Fruit fly (Drosophila melanogaster) whole organism, embryonic: ENCODE data around the gene CG31871.

Source experiments
- Awh ChIP-seq: fragments of 200-800 bp; sonication (Bioruptor generic); IDR thresholded peaks from 2 replicates; pipeline ENCODE4, ENCODE4 v1.3.6; 2022; ENCODE audit warnings: missing biosample characterization, missing genetic modification characterization
- B-H1 ChIP-seq: fragments of 200-800 bp; sonication (Bioruptor generic); IDR thresholded peaks from 3 replicates; pipeline ENCODE4 v1.3.6; 2022; ENCODE audit warnings: missing biosample characterization, missing genetic modification characterization
- CG1024 ChIP-seq: fragments of 200-800 bp; sonication (Bioruptor generic); IDR thresholded peaks from 2 replicates; pipeline ENCODE4 v1.3.6; 2022; ENCODE audit warnings: missing biosample characterization, missing genetic modification characterization
- CG10654 ChIP-seq: fragments of 200-800 bp; sonication (Bioruptor generic); optimal IDR thresholded peaks from 2 replicates; lab custom pipeline; 2016; ENCODE audit warnings: missing biosample characterization, missing genetic modification characterization
- CG12769 ChIP-seq: fragments of 200-800 bp; sonication (Bioruptor generic); optimal IDR thresholded peaks from 2 replicates; lab custom pipeline; 2019; ENCODE audit warnings: missing biosample characterization, mild to moderate bottlenecking, missing genetic modification characterization, moderate library complexity
- CG12942 ChIP-seq: fragments of 200-800 bp; sonication (Bioruptor generic); optimal IDR thresholded peaks from 3 replicates; lab custom pipeline; 2016; ENCODE audit warnings: missing biosample characterization, missing genetic modification characterization
- CG13296 ChIP-seq: fragments of 200-800 bp; sonication (Bioruptor generic); optimal IDR thresholded peaks from 3 replicates; lab custom pipeline; 2018; ENCODE audit warnings: missing biosample characterization, mild to moderate bottlenecking, missing genetic modification characterization
- CG14710 ChIP-seq: fragments of 200-800 bp; sonication (Bioruptor generic); optimal IDR thresholded peaks from 3 replicates; lab custom pipeline; 2019; ENCODE audit warnings: missing biosample characterization, mild to moderate bottlenecking, missing genetic modification characterization, moderate library complexity
- CG17359 ChIP-seq: fragments of 200-800 bp; sonication (Bioruptor generic); optimal IDR thresholded peaks from 3 replicates; lab custom pipeline; 2018; ENCODE audit warnings: missing biosample characterization, mild to moderate bottlenecking, missing genetic modification characterization, moderate library complexity
- CG17829 ChIP-seq: fragments of 200-800 bp; optimal IDR thresholded peaks from 2 replicates; lab custom pipeline; 2019; ENCODE audit warnings: missing biosample characterization, mild to moderate bottlenecking, missing genetic modification characterization, moderate library complexity
- CG18011 ChIP-seq: fragments of 200-800 bp; sonication (Bioruptor generic); optimal IDR thresholded peaks from 2 replicates; lab custom pipeline; 2017; ENCODE audit warnings: missing biosample characterization, missing genetic modification characterization, mild to moderate bottlenecking, moderate library complexity, missing genotype
- CG2199 ChIP-seq: fragments of 200-800 bp; sonication (Bioruptor generic); IDR thresholded peaks from 3 replicates; pipeline ENCODE4 v1.3.6; 2022; ENCODE audit warnings: missing biosample characterization, missing genetic modification characterization
- CG2889 ChIP-seq: fragments of 200-800 bp; sonication (Bioruptor generic); IDR thresholded peaks from 3 replicates; pipeline ENCODE4 v1.3.6; 2022; ENCODE audit warnings: missing biosample characterization, missing genetic modification characterization
- CG32532 ChIP-seq: fragments of 200-800 bp; sonication (Bioruptor generic); IDR thresholded peaks from 2 replicates; pipeline ENCODE4 v1.3.6; 2022; ENCODE audit warnings: missing biosample characterization, missing genetic modification characterization
- CG32772 ChIP-seq: fragments of 200-800 bp; sonication (Bioruptor generic); IDR thresholded peaks from 2 replicates; pipeline ENCODE4 v1.3.6; 2022; ENCODE audit warnings: missing biosample characterization, missing genetic modification characterization
- CG4730 ChIP-seq: fragments of 200-800 bp; sonication (Bioruptor generic); IDR thresholded peaks from 2 replicates; pipeline ENCODE4 v1.3.6; 2022; ENCODE audit warnings: missing biosample characterization, missing genetic modification characterization
- CG6654 ChIP-seq: fragments of 200-800 bp; sonication (Bioruptor generic); optimal IDR thresholded peaks from 2 replicates; lab custom pipeline; 2017; ENCODE audit warnings: missing biosample characterization, mild to moderate bottlenecking, missing genetic modification characterization
- CG6765 ChIP-seq: fragments of 200-800 bp; sonication (Bioruptor generic); optimal IDR thresholded peaks from 3 replicates; lab custom pipeline; 2017; ENCODE audit warnings: missing biosample characterization, mild to moderate bottlenecking, missing genetic modification characterization
- CG7839 ChIP-seq: fragments of 200-800 bp; sonication (Bioruptor generic); optimal IDR thresholded peaks from 3 replicates; lab custom pipeline; 2018; ENCODE audit warnings: missing biosample characterization, mild to moderate bottlenecking, missing genetic modification characterization, moderate library complexity
- Dek ChIP-seq: fragments of 200-800 bp; sonication (Bioruptor generic); optimal IDR thresholded peaks from 3 replicates; lab custom pipeline; 2019; ENCODE audit warnings: missing biosample characterization, mild to moderate bottlenecking, missing genetic modification characterization, moderate library complexity
- HLH3B ChIP-seq: fragments of 200-800 bp; sonication (Bioruptor generic); IDR thresholded peaks from 2 replicates; pipeline ENCODE4 v1.3.6; 2022; ENCODE audit warnings: missing biosample characterization, missing genetic modification characterization
- HLHmδ ChIP-seq: fragments of 200-800 bp; sonication (Bioruptor generic); optimal IDR thresholded peaks from 2 replicates; lab custom pipeline; 2018; ENCODE audit warnings: missing biosample characterization, mild to moderate bottlenecking, missing genetic modification characterization, moderate library complexity
- Ravus ChIP-seq: fragments of 200-800 bp; sonication (Bioruptor generic); IDR thresholded peaks from 2 replicates; pipeline ENCODE4 v1.3.6; 2022; ENCODE audit warnings: missing biosample characterization, missing genetic modification characterization
- Rfx ChIP-seq: fragments of 200-800 bp; sonication (Bioruptor generic); IDR thresholded peaks from 2 replicates; pipeline ENCODE4 v1.3.6; 2022; ENCODE audit warnings: missing biosample characterization, missing genetic modification characterization
- Sox100B ChIP-seq: fragments of 200-800 bp; sonication (Bioruptor generic); optimal IDR thresholded peaks from 3 replicates; lab custom pipeline; 2018; ENCODE audit warnings: missing biosample characterization, mild to moderate bottlenecking, missing genetic modification characterization
- TFAM ChIP-seq: fragments of 200-800 bp; sonication (Bioruptor generic); optimal IDR thresholded peaks from 2 replicates; lab custom pipeline; 2017; ENCODE audit warnings: missing biosample characterization, missing genetic modification characterization, inconsistent platforms
- az2 ChIP-seq: fragments of 200-800 bp; sonication (Bioruptor generic); optimal IDR thresholded peaks from 3 replicates; lab custom pipeline; 2016; ENCODE audit warnings: missing biosample characterization, missing genetic modification characterization
- chif ChIP-seq, 2 experiments: fragments of 200-800 bp; sonication (Bioruptor generic); optimal IDR thresholded peaks; 3 replicates each; lab custom pipeline; 2016; ENCODE audit warnings: missing biosample characterization in 2 of 2, missing genetic modification characterization in 2 of 2
- dpn ChIP-seq, 2 experiments: fragments of 200-800 bp; sonication (Bioruptor generic); optimal IDR thresholded peaks; 3 replicates each; lab custom pipeline; 2016; ENCODE audit warnings: missing biosample characterization in 2 of 2, missing genetic modification characterization in 2 of 2
- eve ChIP-seq, 2 experiments: fragments of >200 bp; optimal IDR thresholded peaks; 2 replicates each; lab custom pipeline; 2017; ENCODE audit warnings: missing biosample characterization in 2 of 2, missing genetic modification characterization in 2 of 2
- gcm ChIP-seq: fragments of 200-800 bp; sonication (Bioruptor generic); optimal IDR thresholded peaks from 2 replicates; lab custom pipeline; 2019; ENCODE audit warnings: missing biosample characterization, mild to moderate bottlenecking, missing genetic modification characterization, moderate library complexity
- gem ChIP-seq: fragments of 200-800 bp; sonication (Bioruptor generic); optimal IDR thresholded peaks from 2 replicates; lab custom pipeline; 2019; ENCODE audit warnings: missing biosample characterization, mild to moderate bottlenecking, missing genetic modification characterization, moderate library complexity
- grau ChIP-seq: fragments of 200-800 bp; optimal IDR thresholded peaks from 3 replicates; lab custom pipeline; 2019; ENCODE audit warnings: missing biosample characterization, mild to moderate bottlenecking, missing genetic modification characterization, moderate library complexity
- gro ChIP-seq: fragments of 200-800 bp; sonication (Bioruptor generic); optimal IDR thresholded peaks from 2 replicates; lab custom pipeline; 2016; ENCODE audit warnings: missing biosample characterization, missing genetic modification characterization
- ham ChIP-seq: fragments of 200-800 bp; sonication (Bioruptor generic); IDR thresholded peaks from 2 replicates; pipeline ENCODE4 v1.3.6; 2022; ENCODE audit warnings: missing biosample characterization, missing genetic modification characterization
- inv ChIP-seq: fragments of 200-800 bp; sonication (Bioruptor generic); IDR thresholded peaks from 2 replicates; pipeline ENCODE4 v1.3.6; 2022; ENCODE audit warnings: missing biosample characterization, missing genetic modification characterization; ENCODE audit not compliant: partially characterized antibody
- jumu ChIP-seq: fragments of 200-800 bp; sonication (Bioruptor generic); optimal IDR thresholded peaks from 3 replicates; lab custom pipeline; 2016; ENCODE audit warnings: missing biosample characterization, missing genetic modification characterization
- klu ChIP-seq: fragments of 200-800 bp; sonication (Bioruptor generic); IDR thresholded peaks from 2 replicates; pipeline ENCODE4 v1.3.6; 2022; ENCODE audit warnings: missing biosample characterization, missing genetic modification characterization
- luna ChIP-seq: fragments of 200-800 bp; sonication (Bioruptor generic); optimal IDR thresholded peaks from 2 replicates; lab custom pipeline; 2016; ENCODE audit warnings: missing biosample characterization, missing genetic modification characterization
- nau ChIP-seq: fragments of 200-800 bp; sonication (Bioruptor generic); optimal IDR thresholded peaks from 3 replicates; lab custom pipeline; 2017; ENCODE audit warnings: missing biosample characterization, mild to moderate bottlenecking, missing genetic modification characterization, missing genetic modification reagents
- pan ChIP-seq, 4 experiments: fragments of >200 bp in 3 of 4; fragments of 200-800 bp in 1 of 4; sonication (Bioruptor generic) in 1 of 4; optimal IDR thresholded peaks in 3 of 4; IDR thresholded peaks in 1 of 4; 2 replicates each; pipeline versions ENCODE4 v1.3.6 to Lab custom; 2017 to 2022; ENCODE audit warnings: missing biosample characterization in 2 of 4, missing genetic modification characterization in 2 of 4, mixed read lengths in 1 of 4
- pita ChIP-seq: fragments of 200-800 bp; sonication (Bioruptor generic); optimal IDR thresholded peaks from 2 replicates; lab custom pipeline; 2017; ENCODE audit warnings: missing biosample characterization, mild to moderate bottlenecking, missing genetic modification characterization
- psq ChIP-seq: fragments of 200-800 bp; sonication (Bioruptor generic); optimal IDR thresholded peaks from 2 replicates; lab custom pipeline; 2017; ENCODE audit warnings: missing biosample characterization, missing genetic modification characterization
- ro ChIP-seq: fragments of 200-800 bp; sonication (Bioruptor generic); IDR thresholded peaks from 2 replicates; pipeline ENCODE4 v1.3.6; 2022; ENCODE audit warnings: missing biosample characterization, missing genetic modification characterization
- schlank ChIP-seq: fragments of 200-800 bp; sonication (Bioruptor generic); optimal IDR thresholded peaks from 2 replicates; lab custom pipeline; 2018; ENCODE audit warnings: missing biosample characterization, mild to moderate bottlenecking, missing genetic modification characterization
- stc ChIP-seq: fragments of 200-800 bp; sonication (Bioruptor generic); IDR thresholded peaks from 2 replicates; pipeline ENCODE4 v1.3.6; 2022; ENCODE audit warnings: missing biosample characterization, missing genetic modification characterization
- tin ChIP-seq: fragments of 200-800 bp; sonication (Bioruptor generic); optimal IDR thresholded peaks from 3 replicates; lab custom pipeline; 2016; ENCODE audit warnings: missing biosample characterization, missing genetic modification characterization
- vnd ChIP-seq: fragments of 200-800 bp; sonication (Bioruptor generic); IDR thresholded peaks from 3 replicates; pipeline ENCODE4 v1.3.6; 2022; ENCODE audit warnings: missing biosample characterization, missing genetic modification characterization; ENCODE audit not compliant: partially characterized antibody
- zen ChIP-seq: fragments of 200-800 bp; sonication (Bioruptor generic); optimal IDR thresholded peaks from 3 replicates; lab custom pipeline; 2018; ENCODE audit warnings: missing biosample characterization, mild to moderate bottlenecking, missing genetic modification characterization, moderate library complexity

The CG31871 gene

DNA sequence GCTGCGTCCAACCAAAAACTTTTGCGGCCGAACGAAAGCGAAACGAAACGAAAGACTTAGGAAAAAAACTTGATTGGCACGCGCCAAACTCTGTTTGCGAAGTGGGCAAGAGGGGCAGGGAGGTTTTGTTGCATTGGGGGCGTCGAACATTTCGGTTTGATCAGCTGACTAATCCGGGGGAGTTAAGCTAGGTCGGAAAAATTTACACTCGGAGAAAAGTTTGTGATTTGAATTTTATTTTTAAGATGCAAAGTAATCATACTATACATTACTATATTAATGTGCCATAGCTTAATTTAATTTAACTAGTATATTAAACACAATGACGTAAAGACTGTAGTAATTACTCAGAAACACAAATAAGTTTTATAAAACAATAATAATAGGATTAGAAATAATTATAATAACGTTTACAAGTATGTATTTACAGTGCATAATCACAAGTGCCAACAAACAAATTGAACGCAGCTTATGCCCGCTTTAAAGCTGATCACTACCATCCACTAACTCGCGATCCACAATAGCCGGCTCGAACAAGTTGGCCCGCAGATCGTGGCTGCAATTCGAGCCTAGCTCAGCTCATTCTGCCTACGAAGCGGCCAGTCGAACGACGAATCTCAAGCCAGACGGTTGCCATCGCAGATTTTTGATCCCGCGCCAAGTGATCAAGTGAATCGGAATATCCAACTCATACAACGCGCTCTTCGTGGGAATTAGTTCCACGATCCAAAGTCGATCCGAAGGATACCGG lies at the start of gene CG31871 (continued):
- TF ChIP-seq klu: peak; percentile 92
- TF ChIP-seq CG6654 (GFP tag; lab: Kevin White, UChicago): peak; percentile 17
- TF ChIP-seq CG18011: peak; percentile 3
- no peak for TF ChIP-seq Awh (GFP tag; lab: Robert Waterston, UW)
- TF ChIP-seq CG17829: peak; percentile 80
- peak; percentile 44 for TF ChIP-seq CG10654 (GFP tag; lab: Kevin White, UChicago)
- TF ChIP-seq stc: peak; percentile 77
- peak; percentile 64 for TF ChIP-seq az2 (GFP tag; lab: Kevin White, UChicago)
- peak; percentile 30 for TF ChIP-seq CG12769 (tag; lab: Kevin White, UChicago)
- peak; percentile 22 for TF ChIP-seq nau
- peak; percentile 64 for TF ChIP-seq HLHmδ (GFP tag; lab: Kevin White, UChicago)
- TF ChIP-seq schlank (tag; lab: Kevin White, UChicago): no peak
- TF ChIP-seq CG32532 (GFP tag; lab: Robert Waterston, UW): peak; percentile 69
- TF ChIP-seq TFAM (GFP tag; lab: Kevin White, UChicago): no peak
- no peak for TF ChIP-seq gcm (GFP tag; lab: Kevin White, UChicago)
- TF ChIP-seq CG7839 (tag; lab: Kevin White, UChicago): peak; percentile 87
- peak in 1 of 2 experiments; percentile 67 for TF ChIP-seq dpn (GFP tag; optimal IDR thresholded peaks at IDR 0.05; lab: Kevin White, UChicago)
- TF ChIP-seq CG13296 (GFP tag; lab: Kevin White, UChicago): peak; percentile 74
- TF ChIP-seq luna (GFP tag; lab: Kevin White, UChicago): no peak
- no peak for TF ChIP-seq jumu
- TF ChIP-seq CG12942 (GFP tag; lab: Kevin White, UChicago): peak; percentile 35
- no peak for TF ChIP-seq Ravus (GFP tag; lab: Robert Waterston, UW)
- TF ChIP-seq CG2889 (GFP tag; lab: Robert Waterston, UW): peak; percentile 34; the same call in 2 of the 3 replicates
- TF ChIP-seq gem (tag; lab: Kevin White, UChicago): peak; percentile 92
- peak; percentile 46; the same call in 2 of the 3 replicates for TF ChIP-seq B-H1 (GFP tag; lab: Robert Waterston, UW)
- peak; percentile 70 for TF ChIP-seq CG4730 (GFP tag; lab: Robert Waterston, UW)
- TF ChIP-seq CG6765: peak; percentile 14
- TF ChIP-seq CG17359 (tag; lab: Kevin White, UChicago): peak; percentile 81
- peak; percentile 73 for TF ChIP-seq HLH3B (GFP tag; lab: Robert Waterston, UW)
- TF ChIP-seq chif (GFP tag; optimal IDR thresholded peaks at IDR 0.05; lab: Kevin White, UChicago): peak in 1 of 2 experiments; percentile 12
- no peak for TF ChIP-seq CG2199 (GFP tag; lab: Robert Waterston, UW)
- TF ChIP-seq ro (GFP tag; lab: Robert Waterston, UW): peak; percentile 29; the same call in 1 of the 2 replicates
- TF ChIP-seq pita (GFP tag; lab: Kevin White, UChicago): no peak
- TF ChIP-seq gro (GFP tag; lab: Kevin White, UChicago): no peak
- peak in 1 of 2 experiments; percentile 77 for TF ChIP-seq eve (GFP tag; optimal IDR thresholded peaks at IDR 0.05; lab: Kevin White, UChicago)
- peak; percentile 72 for TF ChIP-seq CG14710
- 0 out of 2 replicates have a peak, but pooled peaks have one; percentile 20 for TF ChIP-seq CG1024
- peak; percentile 83 for TF ChIP-seq grau (tag; lab: Kevin White, UChicago)
- peak; percentile 84 for TF ChIP-seq Sox100B (GFP tag; lab: Kevin White, UChicago)
- TF ChIP-seq zen (tag; lab: Kevin White, UChicago): peak; percentile 15
- no peak for TF ChIP-seq inv (GFP tag; lab: Robert Waterston, UW)
- TF ChIP-seq Dek (tag; lab: Kevin White, UChicago): peak; percentile 62
- TF ChIP-seq pan (optimal IDR thresholded peaks at IDR 0.05; lab: Kevin White, UChicago): no peak
- TF ChIP-seq pan (GFP tag; optimal IDR thresholded peaks at IDR 0.05 in 1 of 2, IDR thresholded peaks at IDR 0.05 in 1 of 2): peak in 1 of 2 experiments; percentile 77
- TF ChIP-seq psq: no peak
- peak; percentile 76 for TF ChIP-seq CG32772 (GFP tag; lab: Robert Waterston, UW)
- TF ChIP-seq ham (GFP tag; lab: Robert Waterston, UW): no peak
- peak; percentile 38 for TF ChIP-seq tin (GFP tag; lab: Kevin White, UChicago)
- TF ChIP-seq vnd (GFP tag; lab: Robert Waterston, UW): no peak
- peak; percentile 64 for TF ChIP-seq Rfx
